Worm (Caenorhabditis elegans): ENCODE measurements around the gene C14A11.2.

- no peak for TF ChIP-seq ztf-18 (tag; optimal IDR thresholded peaks at IDR 0.05)
- no peak for TF ChIP-seq ets-4 (GFP tag; optimal IDR thresholded peaks at IDR 0.05)
- TF ChIP-seq unc-62 (GFP tag; optimal IDR thresholded peaks at IDR 0.05) = no peak
Measured at ce11 chrX:2754036-2754941, 48.6 kb upstream of the C14A11.2 start.

Data from whole organism, young adult.